Fruit fly (Drosophila melanogaster): Measurements from ENCODE around the gene Flad2.

dm6 chr2L:13412219-13412618, at the start of gene Flad2:
- TF ChIP-seq toe (GFP tag; optimal IDR thresholded peaks at IDR 0.05), result no peak
- TF ChIP-seq pad (GFP tag; optimal IDR thresholded peaks at IDR 0.05), result no peak
- no peak for TF ChIP-seq CG12768 (GFP tag; optimal IDR thresholded peaks at IDR 0.05)
- no peak for TF ChIP-seq kay (GFP tag; ENCODE audit: borderline replicate concordance)
- TF ChIP-seq cnc (optimal IDR thresholded peaks at IDR 0.05), result no peak
- TF ChIP-seq tj (GFP tag; optimal IDR thresholded peaks at IDR 0.05), result no peak
- TF ChIP-seq CG14711 (tag; optimal IDR thresholded peaks at IDR 0.05), result no peak
- no peak for TF ChIP-seq Mnt (GFP tag; optimal IDR thresholded peaks at IDR 0.05)
